Worm (Caenorhabditis elegans) whole organism, early embryonic: Measurements from ENCODE around the gene C37E2.3.

Source experiments
- B0310.2 ChIP-seq: sonication (generic microtip); optimal IDR thresholded peaks from 2 replicates; lab custom pipeline; 2016; ENCODE audit warnings: mild to moderate bottlenecking, missing genetic modification characterization, missing compliant biosample characterization
- F13C5.2 ChIP-seq: sonication (generic microtip); optimal IDR thresholded peaks from 2 replicates; lab custom pipeline; 2017; ENCODE audit warnings: mild to moderate bottlenecking, missing genetic modification characterization, inconsistent platforms, missing compliant biosample characterization
- aly-1 ChIP-seq: sonication (generic microtip); optimal IDR thresholded peaks from 2 replicates; lab custom pipeline; 2016; ENCODE audit warnings: missing genetic modification characterization, missing compliant biosample characterization
- ama-1 ChIP-seq: fragments of 150-350 bp; optimal IDR thresholded peaks from 2 replicates; lab custom pipeline; 2014
- ceh-13 ChIP-seq: fragments of 200-800 bp; sonication (Bioruptor generic); optimal IDR thresholded peaks from 2 replicates; lab custom pipeline; 2018; ENCODE audit warnings: mild to moderate bottlenecking, missing genetic modification characterization, missing compliant biosample characterization
- ceh-36 ChIP-seq: sonication (generic microtip); optimal IDR thresholded peaks from 2 replicates; lab custom pipeline; 2016; ENCODE audit warnings: missing genetic modification characterization, inconsistent platforms, missing compliant biosample characterization
- ets-7 ChIP-seq: sonication (generic microtip); optimal IDR thresholded peaks from 2 replicates; lab custom pipeline; 2016; ENCODE audit warnings: missing genotype, missing genetic modification characterization, missing compliant biosample characterization
- flt-1 ChIP-seq: fragments of 200-800 bp; sonication (Bioruptor generic); IDR thresholded peaks from 2 replicates; pipeline ENCODE4 v1.3.6; 2022; ENCODE audit warnings: missing genetic modification characterization, missing compliant biosample characterization
- hmbx-1 ChIP-seq: sonication (generic microtip); optimal IDR thresholded peaks from 2 replicates; lab custom pipeline; 2016; ENCODE audit warnings: mild to moderate bottlenecking, missing genetic modification characterization, missing compliant biosample characterization
- hmg-4 ChIP-seq: fragments of 200-800 bp; sonication (Bioruptor generic); optimal IDR thresholded peaks from 2 replicates; lab custom pipeline; 2018; ENCODE audit warnings: mild to moderate bottlenecking, missing genetic modification characterization, missing compliant biosample characterization
- hnd-1 ChIP-seq: sonication (generic microtip); optimal IDR thresholded peaks from 2 replicates; lab custom pipeline; 2016; ENCODE audit warnings: missing genetic modification characterization, missing compliant biosample characterization
- pes-1 ChIP-seq: fragments of 200-800 bp; sonication (Bioruptor generic); IDR thresholded peaks from 2 replicates; pipeline ENCODE4 v1.3.6; 2022; ENCODE audit warnings: missing genetic modification reagents, missing genetic modification characterization, missing compliant biosample characterization
- scrt-1 ChIP-seq: fragments of 200-800 bp; sonication (Bioruptor generic); IDR thresholded peaks from 2 replicates; pipeline ENCODE4 v1.3.6; 2022; ENCODE audit warnings: missing genetic modification characterization, missing compliant biosample characterization
- sea-1 ChIP-seq: fragments of 200-800 bp; sonication (Bioruptor generic); conservative IDR thresholded peaks from 2 replicates; pipeline ENCODE4 v1.3.6; 2022; ENCODE audit warnings: missing genetic modification characterization, missing compliant biosample characterization
- tbx-11 ChIP-seq: fragments of 200-800 bp; sonication (Bioruptor generic); IDR thresholded peaks from 2 replicates; pipeline ENCODE4 v1.3.6; 2022; ENCODE audit warnings: missing genetic modification characterization, missing compliant biosample characterization
- tbx-37 ChIP-seq: fragments of 200-800 bp; sonication (Bioruptor generic); conservative IDR thresholded peaks from 2 replicates; pipeline ENCODE4 v1.3.6; 2022; ENCODE audit warnings: missing genetic modification reagents, missing genetic modification characterization, missing compliant biosample characterization
- tra-4 ChIP-seq: sonication (generic microtip); optimal IDR thresholded peaks from 2 replicates; lab custom pipeline; 2017; ENCODE audit warnings: missing genetic modification characterization, missing compliant biosample characterization

C37E2.3 gene

DNA sequence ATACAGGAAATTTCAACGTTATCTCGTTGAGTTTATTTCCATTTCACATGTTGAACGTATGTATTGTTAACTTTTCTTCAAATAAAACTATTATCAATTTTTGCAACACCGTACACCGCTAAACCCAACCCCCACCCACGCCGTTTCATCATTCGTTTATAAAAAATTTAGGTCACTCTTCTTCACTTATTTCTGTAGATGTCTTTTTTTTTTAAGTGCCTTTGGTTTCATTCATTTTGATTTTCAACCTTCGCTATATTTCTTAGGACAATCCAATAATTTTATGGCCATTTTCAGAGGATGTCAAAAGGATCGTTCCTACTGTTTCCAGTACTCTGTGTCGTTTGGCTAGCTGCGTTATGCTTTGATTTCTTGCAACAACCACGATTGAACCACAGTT, at the start of gene C37E2.3:
TSS of gene C37E2.3 (plus strand) at position 301 of the 400 bp plus-strand sequence.
- TF ChIP-seq ets-7 (tag; lab: Kevin White, UChicago) (no peak), sea-1 (no peak), scrt-1 (no peak), hmg-4 (GFP tag; lab: Kevin White, UChicago) (no peak), B0310.2 (no peak), F13C5.2 (tag; lab: Kevin White, UChicago) (no peak), hnd-1 (tag; lab: Kevin White, UChicago) (no peak), tbx-11 (GFP tag; lab: Robert Waterston, UW) (no peak), tbx-37 (GFP tag; lab: Robert Waterston, UW) (no peak), aly-1 (tag; lab: Kevin White, UChicago) (no peak)

- TF ChIP-seq pes-1 (GFP tag; lab: Robert Waterston, UW), result no peak
- TF ChIP-seq tbx-37 (GFP tag; lab: Robert Waterston, UW), result no peak
- TF ChIP-seq ceh-36 (tag; lab: Kevin White, UChicago), result no peak
- TF ChIP-seq B0310.2, result no peak
- no peak for TF ChIP-seq hmg-4 (GFP tag; lab: Kevin White, UChicago)
- TF ChIP-seq ceh-13 (GFP tag; lab: Kevin White, UChicago), result no peak
- TF ChIP-seq flt-1 (GFP tag; lab: Robert Waterston, UW), result no peak
- TF ChIP-seq hmbx-1 (tag; lab: Kevin White, UChicago), result no peak
- no peak for TF ChIP-seq sea-1
- no peak for TF ChIP-seq ets-7 (tag; lab: Kevin White, UChicago)
- TF ChIP-seq scrt-1, result no peak
- TF ChIP-seq ama-1 (lab: Kevin White, UChicago), result no peak
- TF ChIP-seq tra-4 (tag; lab: Kevin White, UChicago), result no peak
- TF ChIP-seq hnd-1 (tag; lab: Kevin White, UChicago), result no peak
- TF ChIP-seq tbx-11 (GFP tag; lab: Robert Waterston, UW), result no peak
These were observed 48.8 kb upstream of the C37E2.3 start for ce11 chrX:14131476-14131875.

- TF ChIP-seq tbx-37 (GFP tag; lab: Robert Waterston, UW) (no peak), hmg-4 (GFP tag; lab: Kevin White, UChicago) (no peak), aly-1 (tag; lab: Kevin White, UChicago) (no peak), ets-7 (tag; lab: Kevin White, UChicago) (no peak), pes-1 (GFP tag; lab: Robert Waterston, UW) (no peak), tra-4 (tag; lab: Kevin White, UChicago) (no peak), ceh-36 (tag; lab: Kevin White, UChicago) (no peak), flt-1 (GFP tag; lab: Robert Waterston, UW) (no peak), ceh-13 (GFP tag; lab: Kevin White, UChicago) (no peak), B0310.2 (no peak), scrt-1 (no peak), hmbx-1 (tag; lab: Kevin White, UChicago) (no peak), tbx-11 (GFP tag; lab: Robert Waterston, UW) (no peak)
These were observed 47.6 kb upstream of the C37E2.3 start for ce11 chrX:14132677-14133076.

- TF ChIP-seq B0310.2 (no peak), flt-1 (GFP tag; lab: Robert Waterston, UW) (no peak), sea-1 (no peak), ama-1 (lab: Kevin White, UChicago) (no peak), F13C5.2 (tag; lab: Kevin White, UChicago) (no peak), ceh-36 (tag; lab: Kevin White, UChicago) (no peak), tbx-11 (GFP tag; lab: Robert Waterston, UW) (no peak), hnd-1 (tag; lab: Kevin White, UChicago) (no peak), hmg-4 (GFP tag; lab: Kevin White, UChicago) (no peak)
These were observed 46.0 kb upstream of the C37E2.3 start, which contains the start of gene F28H6.8 for ce11 chrX:14134244-14134643. Gene F28H6.8 (minus strand): TSS chrX:14134344.

DNA sequence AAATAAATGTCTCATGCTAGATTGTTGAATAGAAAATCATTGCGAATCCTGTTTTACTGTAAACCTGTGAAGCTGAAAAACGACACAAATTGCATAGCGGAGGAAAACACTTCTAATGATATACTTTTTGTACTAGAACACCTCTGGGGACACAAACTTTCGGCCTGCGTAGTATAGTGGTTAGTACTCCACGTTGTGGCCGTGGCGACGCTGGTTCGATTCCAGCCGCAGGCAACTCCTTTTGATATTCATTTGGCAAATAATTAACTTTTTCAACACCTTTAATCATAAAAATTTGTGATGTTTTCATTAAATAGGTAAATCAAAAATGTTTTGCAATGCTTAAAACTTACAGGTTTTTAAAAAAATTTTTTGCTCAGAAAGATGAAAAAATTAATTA, 45.4 kb upstream of the C37E2.3 start:
- TF ChIP-seq pes-1 (GFP tag; lab: Robert Waterston, UW), result peak; percentile 62
- TF ChIP-seq sea-1, result peak; percentile 73; the same call in 1 of the 2 replicates
- TF ChIP-seq flt-1 (GFP tag; lab: Robert Waterston, UW), result peak; percentile 11; the same call in 1 of the 2 replicates
- TF ChIP-seq tra-4 (tag; lab: Kevin White, UChicago), result no peak

- TF ChIP-seq scrt-1, result 0 out of 2 replicates have a peak, but pooled peaks have one; percentile 38
- peak; percentile 67 for TF ChIP-seq pes-1 (GFP tag; lab: Robert Waterston, UW)
- 0 out of 2 replicates have a peak, but pooled peaks have one; percentile 15 for TF ChIP-seq flt-1 (GFP tag; lab: Robert Waterston, UW)
These were observed 43.5 kb upstream of the C37E2.3 start for ce11 chrX:14136795-14137194.

ce11 chrX:14140040-14140439, 40.2 kb upstream of the C37E2.3 start, which contains the start of gene nkat-1:
Gene nkat-1 (minus strand): TSS chrX:14140140.
- TF ChIP-seq aly-1 (tag; lab: Kevin White, UChicago) (no peak), tbx-11 (GFP tag; lab: Robert Waterston, UW) (no peak), tra-4 (tag; lab: Kevin White, UChicago) (no peak)

- no peak for TF ChIP-seq tra-4 (tag; lab: Kevin White, UChicago)
- no peak for TF ChIP-seq tbx-37 (GFP tag; lab: Robert Waterston, UW)
- no peak for TF ChIP-seq flt-1 (GFP tag; lab: Robert Waterston, UW)
- no peak for TF ChIP-seq pes-1 (GFP tag; lab: Robert Waterston, UW)
- TF ChIP-seq ceh-36 (tag; lab: Kevin White, UChicago), result no peak
- no peak for TF ChIP-seq aly-1 (tag; lab: Kevin White, UChicago)
- TF ChIP-seq ets-7 (tag; lab: Kevin White, UChicago), result no peak
- TF ChIP-seq F13C5.2 (tag; lab: Kevin White, UChicago), result no peak
- TF ChIP-seq hmbx-1 (tag; lab: Kevin White, UChicago), result no peak
- no peak for TF ChIP-seq hmg-4 (GFP tag; lab: Kevin White, UChicago)
- no peak for TF ChIP-seq scrt-1
- TF ChIP-seq hnd-1 (tag; lab: Kevin White, UChicago), result no peak
- TF ChIP-seq sea-1, result no peak
These were observed 38.9 kb upstream of the C37E2.3 start for ce11 chrX:14141344-14141841.
